Worm (Caenorhabditis elegans) whole organism, L1 larva: ENCODE data around the gene xbx-4.

ENCODE experiments used
- C04F5.9 ChIP-seq: sonication (generic microtip); optimal IDR thresholded peaks from 2 replicates; lab custom pipeline; 2016; ENCODE audit warnings: missing genetic modification characterization, missing compliant biosample characterization
- C34B4.2 ChIP-seq: sonication (generic microtip); optimal IDR thresholded peaks from 2 replicates; lab custom pipeline; 2017; ENCODE audit warnings: mild to moderate bottlenecking, missing genetic modification characterization, missing compliant biosample characterization
- Y116A8C.19 ChIP-seq: sonication (generic microtip); optimal IDR thresholded peaks from 2 replicates; lab custom pipeline; 2016; ENCODE audit warnings: missing compliant biosample characterization, missing genetic modification characterization, borderline replicate concordance
- aly-2 ChIP-seq: fragments of 150-350 bp; optimal IDR thresholded peaks from 2 replicates; lab custom pipeline; 2014; ENCODE audit warnings: missing biosample characterization, missing genetic modification characterization
- blmp-1 ChIP-seq: fragments of 150-350 bp; optimal IDR thresholded peaks from 2 replicates; lab custom pipeline; 2014; ENCODE audit warnings: missing biosample characterization, missing genetic modification characterization
- ceh-8 ChIP-seq: fragments of 200-800 bp; sonication (Bioruptor generic); optimal IDR thresholded peaks from 2 replicates; lab custom pipeline; 2018; ENCODE audit warnings: mild to moderate bottlenecking, missing genetic modification characterization, moderate library complexity, missing compliant biosample characterization
- ceh-82 ChIP-seq, 3 experiments: fragments of 150-350 bp in 1 of 3; sonication (generic microtip) in 2 of 3; optimal IDR thresholded peaks; 2 replicates each; lab custom pipeline; 2014 to 2017; ENCODE audit warnings: missing biosample characterization in 3 of 3, missing genetic modification characterization in 3 of 3
- dsc-1 ChIP-seq: sonication (generic microtip); optimal IDR thresholded peaks from 2 replicates; lab custom pipeline; 2016; ENCODE audit warnings: mild to moderate bottlenecking, missing genetic modification characterization, missing compliant biosample characterization
- efl-1 ChIP-seq, 4 experiments: fragments of 150-350 bp; optimal IDR thresholded peaks in 3 of 4; peaks in 1 of 4; 1 replicate in 1 of 4; 2 replicates in 3 of 4; lab custom pipeline; 2014; ENCODE audit warnings: missing biosample characterization in 2 of 4, missing genetic modification characterization in 2 of 4, missing genetic modification reagents in 2 of 4
- efl-3 ChIP-seq: fragments of 200-800 bp; sonication (Bioruptor generic); optimal IDR thresholded peaks from 2 replicates; lab custom pipeline; 2018; ENCODE audit warnings: mild to moderate bottlenecking, missing genetic modification characterization, missing compliant biosample characterization
- egl-13 ChIP-seq: sonication (generic microtip); optimal IDR thresholded peaks from 2 replicates; lab custom pipeline; 2016; ENCODE audit warnings: missing genotype, missing genetic modification reagents, missing genetic modification characterization, missing compliant biosample characterization
- egl-27 ChIP-seq, 2 experiments: fragments of 150-350 bp in 1 of 2; sonication (generic microtip); optimal IDR thresholded peaks; 3 replicates each; lab custom pipeline; 2017 to 2018; ENCODE audit warnings: missing biosample characterization in 2 of 2, missing genetic modification characterization in 2 of 2, missing genetic modification reagents in 2 of 2
- fkh-8 ChIP-seq: sonication (generic microtip); optimal IDR thresholded peaks from 2 replicates; lab custom pipeline; 2016; ENCODE audit warnings: mild to moderate bottlenecking, missing genetic modification characterization, missing compliant biosample characterization
- fos-1 ChIP-seq: fragments of 150-350 bp; optimal IDR thresholded peaks from 2 replicates; lab custom pipeline; 2014; ENCODE audit warnings: missing biosample characterization, missing genetic modification characterization
- grh-1 ChIP-seq: fragments of 200-800 bp; sonication (Bioruptor generic); IDR thresholded peaks from 2 replicates; pipeline ENCODE4 v1.3.6; 2022; ENCODE audit warnings: missing genetic modification reagents, missing genetic modification characterization, missing compliant biosample characterization
- hlh-17 ChIP-seq: fragments of 200-800 bp; sonication (Bioruptor generic); optimal IDR thresholded peaks from 2 replicates; lab custom pipeline; 2018; ENCODE audit warnings: missing genetic modification characterization, mild to moderate bottlenecking, missing compliant biosample characterization, moderate library complexity, borderline replicate concordance
- hpl-2 ChIP-seq: fragments of 150-350 bp; optimal IDR thresholded peaks from 2 replicates; lab custom pipeline; 2014; ENCODE audit warnings: missing biosample characterization, missing genetic modification reagents, missing genetic modification characterization
- isw-1 ChIP-seq: fragments of 200-800 bp; sonication (Bioruptor generic); IDR thresholded peaks from 2 replicates; pipeline ENCODE4 v1.3.6; 2022; ENCODE audit warnings: missing genetic modification characterization, missing compliant biosample characterization
- lin-13 ChIP-seq: fragments of 150-350 bp; optimal IDR thresholded peaks from 2 replicates; lab custom pipeline; 2014; ENCODE audit warnings: missing biosample characterization, missing genetic modification reagents, missing genetic modification characterization
- lin-14 ChIP-seq: fragments of 200-800 bp; sonication (Bioruptor generic); optimal IDR thresholded peaks from 2 replicates; lab custom pipeline; 2018; ENCODE audit warnings: mild to moderate bottlenecking, missing genetic modification characterization, moderate library complexity, missing compliant biosample characterization
- lin-39 ChIP-seq: fragments of 150-350 bp; optimal IDR thresholded peaks from 2 replicates; lab custom pipeline; 2014; ENCODE audit warnings: missing biosample characterization, missing genetic modification reagents, missing genetic modification characterization
- lsy-2 ChIP-seq, 2 experiments: fragments of 150-350 bp; optimal IDR thresholded peaks; 2 replicates each; lab custom pipeline; 2014; ENCODE audit warnings: missing biosample characterization in 2 of 2, missing genetic modification characterization in 2 of 2
- mdl-1 ChIP-seq, 2 experiments: fragments of 150-350 bp; optimal IDR thresholded peaks; 2 replicates each; lab custom pipeline; 2014 to 2017; ENCODE audit warnings: missing biosample characterization in 2 of 2, missing genetic modification characterization in 2 of 2, inconsistent platforms in 1 of 2
- mep-1 ChIP-seq: fragments of 150-350 bp; optimal IDR thresholded peaks from 2 replicates; lab custom pipeline; 2014; ENCODE audit warnings: missing biosample characterization, missing genetic modification characterization
- nhr-11 ChIP-seq: fragments of 150-350 bp; optimal IDR thresholded peaks from 2 replicates; lab custom pipeline; 2014; ENCODE audit warnings: missing biosample characterization, missing genetic modification characterization
- nhr-19 ChIP-seq: fragments of 200-800 bp; sonication (Bioruptor generic); conservative IDR thresholded peaks from 2 replicates; pipeline ENCODE4 v1.3.6; 2022; ENCODE audit warnings: missing genetic modification characterization, missing compliant biosample characterization
- nhr-28 ChIP-seq: fragments of 150-350 bp; optimal IDR thresholded peaks from 2 replicates; lab custom pipeline; 2014; ENCODE audit warnings: missing biosample characterization, missing genetic modification characterization
- nhr-47 ChIP-seq: sonication (generic microtip); optimal IDR thresholded peaks from 2 replicates; lab custom pipeline; 2016; ENCODE audit warnings: mild to moderate bottlenecking, missing genetic modification characterization, moderate library complexity, missing compliant biosample characterization
- nhr-71 ChIP-seq: sonication (generic microtip); optimal IDR thresholded peaks from 2 replicates; lab custom pipeline; 2016; ENCODE audit warnings: mild to moderate bottlenecking, missing genetic modification characterization, moderate library complexity, missing compliant biosample characterization
- nhr-77 ChIP-seq: fragments of 150-350 bp; optimal IDR thresholded peaks from 2 replicates; lab custom pipeline; 2014; ENCODE audit warnings: missing biosample characterization, missing genetic modification characterization
- nhr-85 ChIP-seq: sonication (generic microtip); peaks from one replicate; lab custom pipeline; 2016; ENCODE audit warnings: missing genetic modification characterization, inconsistent platforms, missing compliant biosample characterization
- nhr-90 ChIP-seq: sonication (generic microtip); optimal IDR thresholded peaks from 2 replicates; lab custom pipeline; 2016; ENCODE audit warnings: mild to moderate bottlenecking, missing genetic modification characterization, missing compliant biosample characterization; ENCODE audit not compliant: poor library complexity
- pag-3 ChIP-seq: sonication (generic microtip); optimal IDR thresholded peaks from 2 replicates; lab custom pipeline; 2017; ENCODE audit warnings: missing genetic modification characterization, mild to moderate bottlenecking, missing compliant biosample characterization, antibody characterized with exemption, borderline replicate concordance; ENCODE audit not compliant: insufficient read depth
- rnt-1 ChIP-seq: sonication (generic microtip); optimal IDR thresholded peaks from 2 replicates; lab custom pipeline; 2016; ENCODE audit warnings: mild to moderate bottlenecking, missing genetic modification characterization, moderate library complexity, missing compliant biosample characterization
- skn-1 ChIP-seq: fragments of 150-350 bp; optimal IDR thresholded peaks from 2 replicates; lab custom pipeline; 2014; ENCODE audit warnings: missing biosample characterization, missing genetic modification characterization
- snpc-4 ChIP-seq: fragments of 150-350 bp; optimal IDR thresholded peaks from 2 replicates; lab custom pipeline; 2014; ENCODE audit warnings: missing biosample characterization, missing genetic modification characterization
- sptf-1 ChIP-seq: fragments of 150-350 bp; optimal IDR thresholded peaks from 2 replicates; lab custom pipeline; 2014; ENCODE audit warnings: missing biosample characterization, missing genetic modification characterization
- unc-130 ChIP-seq: fragments of 150-350 bp; optimal IDR thresholded peaks from 2 replicates; lab custom pipeline; 2017; ENCODE audit warnings: missing biosample characterization, missing genetic modification characterization, inconsistent platforms
- unc-30 ChIP-seq: sonication (generic microtip); optimal IDR thresholded peaks from 2 replicates; lab custom pipeline; 2017; ENCODE audit warnings: missing biosample characterization, missing genetic modification characterization
- unc-86 ChIP-seq: sonication (generic microtip); optimal IDR thresholded peaks from 2 replicates; lab custom pipeline; 2016; ENCODE audit warnings: missing genetic modification characterization, missing compliant biosample characterization
- unc-98 ChIP-seq: fragments of 200-800 bp; sonication (Bioruptor generic); IDR thresholded peaks from 2 replicates; pipeline ENCODE4 v1.3.6; 2022; ENCODE audit warnings: missing genetic modification characterization, missing compliant biosample characterization
- vab-15 ChIP-seq: sonication (generic microtip); optimal IDR thresholded peaks from 2 replicates; lab custom pipeline; 2017; ENCODE audit warnings: missing genotype, mild to moderate bottlenecking, missing genetic modification characterization, missing compliant biosample characterization
- zip-4 ChIP-seq: fragments of 200-800 bp; sonication (Bioruptor generic); optimal IDR thresholded peaks from 2 replicates; lab custom pipeline; 2018; ENCODE audit warnings: mild to moderate bottlenecking, missing genetic modification characterization, moderate library complexity, missing compliant biosample characterization
- ztf-4 ChIP-seq: fragments of 150-350 bp; optimal IDR thresholded peaks from 2 replicates; lab custom pipeline; 2014; ENCODE audit warnings: missing biosample characterization, missing genetic modification characterization

The xbx-4 gene

ce11 chrIV:2137478-2137877 is 23.0 kb downstream of the xbx-4 start:
- TF ChIP-seq nhr-28 (no peak), isw-1 (GFP tag; lab: Robert Waterston, UW) (no peak), vab-15 (tag; lab: Kevin White, UChicago) (no peak), hpl-2 (GFP tag; lab: Kevin White, UChicago) (no peak), rnt-1 (tag; lab: Kevin White, UChicago) (no peak), ztf-4 (tag; lab: Kevin White, UChicago) (no peak), mdl-1 (tag; optimal IDR thresholded peaks at IDR 0.05; lab: Kevin White, UChicago) (no peak), nhr-85 (tag; lab: Kevin White, UChicago) (no peak), unc-30 (tag; lab: Kevin White, UChicago) (no peak), unc-86 (tag; lab: Kevin White, UChicago) (no peak), egl-27 (tag; optimal IDR thresholded peaks at IDR 0.05; lab: Kevin White, UChicago) (no peak)

DNA sequence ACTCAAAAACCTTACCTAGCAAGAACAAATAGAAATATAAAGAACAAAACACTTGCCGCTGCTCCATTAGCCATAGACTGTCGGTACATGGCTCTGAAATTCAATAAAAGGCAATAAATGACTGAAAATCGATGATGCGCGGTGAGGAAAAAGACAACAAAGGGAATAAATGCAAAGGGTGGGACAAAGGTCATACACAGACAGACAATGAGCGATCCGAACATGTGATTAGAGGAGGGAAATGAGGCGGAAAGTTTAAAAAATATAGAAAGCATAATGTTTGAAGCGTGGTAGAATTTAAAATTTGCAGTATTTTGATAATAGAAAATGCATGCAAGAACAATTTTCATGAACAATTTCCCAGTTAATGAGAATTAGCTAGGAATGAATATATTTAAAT is 26.1 kb downstream of the xbx-4 start, which contains the start of gene C54E4.12:
C54E4.12 (minus strand) TSS at position 101 of the 400 bp plus-strand sequence.
- TF ChIP-seq Y116A8C.19 (tag; lab: Kevin White, UChicago), result no peak
- no peak for TF ChIP-seq efl-1 (optimal IDR thresholded peaks at IDR 0.05; lab: Kevin White, UChicago)
- peak in 1 of 2 experiments; percentile 65 for TF ChIP-seq efl-1 (GFP tag; optimal IDR thresholded peaks at IDR 0.05 in 1 of 2; lab: Kevin White, UChicago)
- peak; percentile 12 for TF ChIP-seq blmp-1 (tag; lab: Kevin White, UChicago)

DNA sequence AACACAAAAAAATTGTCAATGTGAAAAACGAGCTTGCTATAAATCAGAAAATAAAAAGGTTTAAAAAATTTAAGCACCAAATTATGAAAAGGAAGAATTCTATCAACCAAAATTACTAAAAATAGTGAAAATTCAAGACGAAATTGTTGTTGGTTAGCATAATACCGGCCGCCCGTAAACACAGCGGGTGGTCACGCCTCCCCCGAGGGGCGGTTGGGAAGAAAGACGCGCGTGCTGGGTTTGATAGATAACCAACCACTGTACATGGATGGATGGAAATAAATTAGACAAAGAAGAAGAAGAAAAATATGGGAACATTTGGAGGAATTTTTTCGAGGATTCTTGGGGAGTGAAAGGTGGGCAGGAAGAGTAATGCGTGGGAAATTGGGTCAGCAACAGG is 27.9 kb downstream of the xbx-4 start:
- TF ChIP-seq nhr-77, result no peak
- TF ChIP-seq blmp-1 (tag; lab: Kevin White, UChicago), result peak; percentile 35
- no peak for TF ChIP-seq C04F5.9 (tag; lab: Kevin White, UChicago)
- TF ChIP-seq nhr-85 (tag; lab: Kevin White, UChicago), result peak; percentile 71
- TF ChIP-seq efl-1 (optimal IDR thresholded peaks at IDR 0.05; lab: Kevin White, UChicago), result no peak
- peak in 1 of 2 experiments; percentile 39 for TF ChIP-seq efl-1 (GFP tag; optimal IDR thresholded peaks at IDR 0.05 in 1 of 2; lab: Kevin White, UChicago)

- TF ChIP-seq skn-1 (peak; percentile 14), aly-2 (tag; lab: Kevin White, UChicago) (no peak), nhr-19 (peak; percentile 45), nhr-90 (peak; percentile 53), lin-14 (no peak), unc-130 (tag; lab: Kevin White, UChicago) (no peak), sptf-1 (tag; lab: Kevin White, UChicago) (no peak), hlh-17 (no peak), pag-3 (tag; lab: Kevin White, UChicago) (no peak), egl-13 (no peak), zip-4 (GFP tag; lab: Kevin White, UChicago) (no peak), fkh-8 (no peak), fos-1 (no peak), mep-1 (peak; percentile 41), C34B4.2 (tag; lab: Kevin White, UChicago) (no peak), blmp-1 (tag; lab: Kevin White, UChicago) (peak; percentile 78), snpc-4 (tag; lab: Kevin White, UChicago) (no peak), C04F5.9 (tag; lab: Kevin White, UChicago) (no peak), vab-15 (tag; lab: Kevin White, UChicago) (no peak), lsy-2 (tag; optimal IDR thresholded peaks at IDR 0.05; lab: Kevin White, UChicago) (peak; percentile 16 to 47), ceh-8 (GFP tag; lab: Kevin White, UChicago) (no peak), ceh-82 (tag; optimal IDR thresholded peaks at IDR 0.05; lab: Kevin White, UChicago) (no peak), nhr-11 (no peak), lin-39 (tag; lab: Kevin White, UChicago) (no peak), lin-13 (GFP tag; lab: Kevin White, UChicago) (peak; percentile 4), unc-98 (no peak), nhr-71 (tag; lab: Kevin White, UChicago) (peak; percentile 44), grh-1 (GFP tag; lab: Robert Waterston, UW) (peak; percentile 96), nhr-47 (tag; lab: Kevin White, UChicago) (no peak), efl-1 (optimal IDR thresholded peaks at IDR 0.05; lab: Kevin White, UChicago) (no peak), efl-1 (GFP tag; optimal IDR thresholded peaks at IDR 0.05 in 1 of 2; lab: Kevin White, UChicago) (no peak), unc-86 (tag; lab: Kevin White, UChicago) (no peak), dsc-1 (no peak), efl-3 (GFP tag; lab: Kevin White, UChicago) (no peak)
Observed at ce11 chrIV:2149247-2149756, 34.9 kb downstream of the xbx-4 start, which contains the start of gene C54E4.5. Gene C54E4.5, minus strand, starts transcription at chrIV:2149297.
